Worm (Caenorhabditis elegans): Measurements from ENCODE around the gene srw-6.

DNA sequence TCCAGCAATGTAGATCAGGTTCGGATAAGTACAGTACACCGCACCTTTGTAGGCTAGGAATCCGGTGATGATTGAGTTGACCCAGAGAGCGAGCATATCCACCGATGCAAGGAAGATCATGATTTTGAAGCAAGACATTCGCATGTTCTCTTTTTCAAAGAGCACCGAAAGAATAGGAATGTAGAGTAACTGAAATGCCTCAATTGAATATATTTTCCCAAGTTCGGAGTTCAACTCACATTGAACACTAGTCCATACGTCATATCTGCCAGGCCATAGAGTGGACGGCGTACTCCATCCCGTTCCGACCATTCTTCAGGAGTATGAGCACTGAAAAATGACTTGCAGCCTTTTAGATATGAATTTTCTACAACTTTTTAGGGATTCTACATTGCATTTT is 8.7 kb upstream of the srw-6 start:
- no peak for TF ChIP-seq ref-1 (GFP tag; conservative IDR thresholded peaks at IDR 0.05)
- no peak for TF ChIP-seq klf-2 (GFP tag; conservative IDR thresholded peaks at IDR 0.05)
- TF ChIP-seq T22C8.4 (GFP tag; IDR thresholded peaks at IDR 0.05), result no peak
- TF ChIP-seq ztf-23 (GFP tag; IDR thresholded peaks at IDR 0.05), result no peak
